Worm (Caenorhabditis elegans): ENCODE measurements around the gene srg-46.

Gene srg-46

ce11 chrV:13363415-13363814, at the start of gene srg-46:
Gene srg-46, plus strand, starts transcription at chrV:13363715.
- TF ChIP-seq flt-1 (GFP tag; IDR thresholded peaks at IDR 0.05) (no peak), med-1 (GFP tag; optimal IDR thresholded peaks at IDR 0.05; ENCODE audit: insufficient read depth) (no peak), T22C8.4 (GFP tag; IDR thresholded peaks at IDR 0.05) (no peak), ztf-29 (GFP tag; IDR thresholded peaks at IDR 0.05) (no peak), klf-2 (GFP tag; conservative IDR thresholded peaks at IDR 0.05) (no peak), ref-1 (GFP tag; conservative IDR thresholded peaks at IDR 0.05) (no peak), tab-1 (GFP tag; IDR thresholded peaks at IDR 0.05) (no peak)

ce11 chrV:13317247-13317646, 46.3 kb upstream of the srg-46 start:
- TF ChIP-seq klf-2 (GFP tag; conservative IDR thresholded peaks at IDR 0.05) (0 out of 2 replicates have a peak, but pooled peaks have one; percentile 8), tab-1 (GFP tag; IDR thresholded peaks at IDR 0.05) (0 out of 2 replicates have a peak, but pooled peaks have one; percentile 31)

ce11 chrV:13317911-13318502, 45.5 kb upstream of the srg-46 start, which contains the start of the genes col-161 and srh-18:
Gene col-161, minus strand, starts transcription at chrV:13318011.
Gene srh-18, plus strand, starts transcription at chrV:13318452.
- no peak for TF ChIP-seq T22C8.4 (GFP tag; IDR thresholded peaks at IDR 0.05)
- no peak for TF ChIP-seq klf-2 (GFP tag; conservative IDR thresholded peaks at IDR 0.05)
- no peak for TF ChIP-seq tab-1 (GFP tag; IDR thresholded peaks at IDR 0.05)
- no peak for TF ChIP-seq cog-1 (tag; optimal IDR thresholded peaks at IDR 0.05)
- TF ChIP-seq med-1 (GFP tag; optimal IDR thresholded peaks at IDR 0.05; ENCODE audit: insufficient read depth): no peak
- no peak for TF ChIP-seq ztf-23 (GFP tag; IDR thresholded peaks at IDR 0.05)
- no peak for TF ChIP-seq ref-1 (GFP tag; conservative IDR thresholded peaks at IDR 0.05)

- TF ChIP-seq cog-1 (tag; optimal IDR thresholded peaks at IDR 0.05) (no peak), ztf-23 (GFP tag; IDR thresholded peaks at IDR 0.05) (no peak), tab-1 (GFP tag; IDR thresholded peaks at IDR 0.05) (no peak), ref-1 (GFP tag; conservative IDR thresholded peaks at IDR 0.05) (no peak), T22C8.4 (GFP tag; IDR thresholded peaks at IDR 0.05) (no peak), med-1 (GFP tag; optimal IDR thresholded peaks at IDR 0.05; ENCODE audit: insufficient read depth) (no peak), ztf-29 (GFP tag; IDR thresholded peaks at IDR 0.05) (no peak), klf-2 (GFP tag; conservative IDR thresholded peaks at IDR 0.05) (no peak), flt-1 (GFP tag; IDR thresholded peaks at IDR 0.05) (no peak)
These were observed 42.8 kb upstream of the srg-46 start, which contains the start of gene srh-15 for ce11 chrV:13320676-13321075. Gene srh-15, plus strand, starts transcription at chrV:13320976.

ce11 chrV:13324933-13325760, 38.4 kb upstream of the srg-46 start, which contains the start of gene C50B6.7:
Gene C50B6.7, minus strand, starts transcription at chrV:13324983.
- no peak for TF ChIP-seq flt-1 (GFP tag; IDR thresholded peaks at IDR 0.05)
- no peak for TF ChIP-seq ztf-23 (GFP tag; IDR thresholded peaks at IDR 0.05)
- TF ChIP-seq med-1 (GFP tag; optimal IDR thresholded peaks at IDR 0.05; ENCODE audit: insufficient read depth): no peak
- TF ChIP-seq cog-1 (tag; optimal IDR thresholded peaks at IDR 0.05): no peak
- no peak for TF ChIP-seq tab-1 (GFP tag; IDR thresholded peaks at IDR 0.05)

ce11 chrV:13327463-13327862, 36.1 kb upstream of the srg-46 start, which contains the start of gene str-37:
Gene str-37, plus strand, starts transcription at chrV:13327763.
- no peak for TF ChIP-seq ztf-29 (GFP tag; IDR thresholded peaks at IDR 0.05)
- TF ChIP-seq ztf-23 (GFP tag; IDR thresholded peaks at IDR 0.05): no peak
- no peak for TF ChIP-seq tab-1 (GFP tag; IDR thresholded peaks at IDR 0.05)
- no peak for TF ChIP-seq flt-1 (GFP tag; IDR thresholded peaks at IDR 0.05)
- TF ChIP-seq ref-1 (GFP tag; conservative IDR thresholded peaks at IDR 0.05): no peak
- TF ChIP-seq med-1 (GFP tag; optimal IDR thresholded peaks at IDR 0.05; ENCODE audit: insufficient read depth): no peak
- TF ChIP-seq klf-2 (GFP tag; conservative IDR thresholded peaks at IDR 0.05): no peak
- no peak for TF ChIP-seq cog-1 (tag; optimal IDR thresholded peaks at IDR 0.05)
- TF ChIP-seq T22C8.4 (GFP tag; IDR thresholded peaks at IDR 0.05): no peak

- no peak for TF ChIP-seq ref-1 (GFP tag; conservative IDR thresholded peaks at IDR 0.05)
- no peak for TF ChIP-seq ztf-29 (GFP tag; IDR thresholded peaks at IDR 0.05)
- TF ChIP-seq cog-1 (tag; optimal IDR thresholded peaks at IDR 0.05): no peak
- TF ChIP-seq flt-1 (GFP tag; IDR thresholded peaks at IDR 0.05): no peak
- no peak for TF ChIP-seq ztf-23 (GFP tag; IDR thresholded peaks at IDR 0.05)
- no peak for TF ChIP-seq klf-2 (GFP tag; conservative IDR thresholded peaks at IDR 0.05)
- no peak for TF ChIP-seq T22C8.4 (GFP tag; IDR thresholded peaks at IDR 0.05)
- no peak for TF ChIP-seq med-1 (GFP tag; optimal IDR thresholded peaks at IDR 0.05; ENCODE audit: insufficient read depth)
- TF ChIP-seq tab-1 (GFP tag; IDR thresholded peaks at IDR 0.05): no peak
These were observed 32.6 kb upstream of the srg-46 start, which contains the start of gene nhr-129 for ce11 chrV:13330919-13331318. Gene nhr-129, minus strand, starts transcription at chrV:13331019.

- TF ChIP-seq ref-1 (GFP tag; conservative IDR thresholded peaks at IDR 0.05) (no peak), flt-1 (GFP tag; IDR thresholded peaks at IDR 0.05) (no peak), T22C8.4 (GFP tag; IDR thresholded peaks at IDR 0.05) (no peak), med-1 (GFP tag; optimal IDR thresholded peaks at IDR 0.05; ENCODE audit: insufficient read depth) (no peak), klf-2 (GFP tag; conservative IDR thresholded peaks at IDR 0.05) (no peak), cog-1 (tag; optimal IDR thresholded peaks at IDR 0.05) (no peak), tab-1 (GFP tag; IDR thresholded peaks at IDR 0.05) (no peak), ztf-23 (GFP tag; IDR thresholded peaks at IDR 0.05) (no peak), ztf-29 (GFP tag; IDR thresholded peaks at IDR 0.05) (no peak)
These were observed 29.9 kb upstream of the srg-46 start, which contains the start of gene nhr-168 for ce11 chrV:13333386-13334180. Gene nhr-168, minus strand, starts transcription at chrV:13333871.

- no peak for TF ChIP-seq T22C8.4 (GFP tag; IDR thresholded peaks at IDR 0.05)
- TF ChIP-seq flt-1 (GFP tag; IDR thresholded peaks at IDR 0.05): no peak
- no peak for TF ChIP-seq ztf-23 (GFP tag; IDR thresholded peaks at IDR 0.05)
- no peak for TF ChIP-seq ztf-29 (GFP tag; IDR thresholded peaks at IDR 0.05)
- TF ChIP-seq klf-2 (GFP tag; conservative IDR thresholded peaks at IDR 0.05): no peak
- TF ChIP-seq tab-1 (GFP tag; IDR thresholded peaks at IDR 0.05): no peak
- TF ChIP-seq ref-1 (GFP tag; conservative IDR thresholded peaks at IDR 0.05): no peak
- no peak for TF ChIP-seq cog-1 (tag; optimal IDR thresholded peaks at IDR 0.05)
- no peak for TF ChIP-seq med-1 (GFP tag; optimal IDR thresholded peaks at IDR 0.05; ENCODE audit: insufficient read depth)
These were observed 29.1 kb upstream of the srg-46 start for ce11 chrV:13334447-13334846.
